Fruit fly (Drosophila melanogaster) whole organism, embryonic: ENCODE data around the gene mRpS14.

Experiments used
- C15 ChIP-seq: fragments of 200-800 bp; sonication (Bioruptor generic); IDR thresholded peaks from 3 replicates; pipeline ENCODE4 v1.3.6; 2022; ENCODE audit warnings: missing biosample characterization, missing genetic modification characterization
- CG10979 ChIP-seq: fragments of 200-800 bp; sonication (Bioruptor generic); optimal IDR thresholded peaks from 2 replicates; lab custom pipeline; 2018; ENCODE audit warnings: missing biosample characterization, mild to moderate bottlenecking, missing genetic modification characterization, moderate library complexity
- CG11456 ChIP-seq: fragments of 200-800 bp; sonication (Bioruptor generic); IDR thresholded peaks from 3 replicates; pipeline ENCODE4 v1.3.6; 2022; ENCODE audit warnings: missing biosample characterization, missing genetic modification characterization
- CG1233 ChIP-seq: fragments of 200-800 bp; sonication (Bioruptor generic); optimal IDR thresholded peaks from 4 replicates; lab custom pipeline; 2018; ENCODE audit warnings: missing biosample characterization, mild to moderate bottlenecking, missing genetic modification characterization
- CG13296 ChIP-seq: fragments of 200-800 bp; sonication (Bioruptor generic); optimal IDR thresholded peaks from 3 replicates; lab custom pipeline; 2018; ENCODE audit warnings: missing biosample characterization, mild to moderate bottlenecking, missing genetic modification characterization
- CG13775 ChIP-seq: fragments of 200-800 bp; sonication (Bioruptor generic); optimal IDR thresholded peaks from 3 replicates; lab custom pipeline; 2017; ENCODE audit warnings: missing biosample characterization, mild to moderate bottlenecking, missing genetic modification characterization
- CG14710 ChIP-seq: fragments of 200-800 bp; sonication (Bioruptor generic); optimal IDR thresholded peaks from 3 replicates; lab custom pipeline; 2019; ENCODE audit warnings: missing biosample characterization, mild to moderate bottlenecking, missing genetic modification characterization, moderate library complexity
- CG16863 ChIP-seq: fragments of 200-800 bp; sonication (Bioruptor generic); optimal IDR thresholded peaks from 3 replicates; lab custom pipeline; 2016; ENCODE audit warnings: missing biosample characterization, missing genetic modification characterization
- CG17186 ChIP-seq: fragments of 200-800 bp; sonication (Bioruptor generic); optimal IDR thresholded peaks from 3 replicates; lab custom pipeline; 2017; ENCODE audit warnings: missing biosample characterization, missing genetic modification reagents, missing genetic modification characterization
- CG17912 ChIP-seq: fragments of 200-800 bp; sonication (Bioruptor generic); optimal IDR thresholded peaks from 2 replicates; lab custom pipeline; 2018; ENCODE audit warnings: missing biosample characterization, mild to moderate bottlenecking, missing genetic modification characterization
- CG2116 ChIP-seq: fragments of 200-800 bp; sonication (Bioruptor generic); optimal IDR thresholded peaks from 3 replicates; lab custom pipeline; 2018; ENCODE audit warnings: missing biosample characterization, mild to moderate bottlenecking, missing genetic modification characterization
- CG2199 ChIP-seq: fragments of 200-800 bp; sonication (Bioruptor generic); IDR thresholded peaks from 3 replicates; pipeline ENCODE4 v1.3.6; 2022; ENCODE audit warnings: missing biosample characterization, missing genetic modification characterization
- CG34224 ChIP-seq: fragments of 200-800 bp; sonication (Bioruptor generic); IDR thresholded peaks from 3 replicates; pipeline ENCODE4 v1.3.6; 2022; ENCODE audit warnings: missing biosample characterization, missing genetic modification characterization; ENCODE audit not compliant: partially characterized antibody
- CG42726 ChIP-seq: fragments of 200-800 bp; sonication (Bioruptor generic); IDR thresholded peaks from 2 replicates; pipeline ENCODE4 v1.3.6; 2022; ENCODE audit warnings: missing biosample characterization, missing genetic modification characterization; ENCODE audit not compliant: partially characterized antibody
- CG6854 ChIP-seq: fragments of 200-800 bp; sonication (Bioruptor generic); optimal IDR thresholded peaks from 3 replicates; lab custom pipeline; 2017; ENCODE audit warnings: missing biosample characterization, mild to moderate bottlenecking, missing genetic modification characterization
- CG7786 ChIP-seq: fragments of 200-800 bp; sonication (Bioruptor generic); optimal IDR thresholded peaks from 2 replicates; lab custom pipeline; 2016; ENCODE audit warnings: missing biosample characterization, missing genetic modification characterization
- CG9609 ChIP-seq: fragments of 200-800 bp; sonication (Bioruptor generic); optimal IDR thresholded peaks from 3 replicates; lab custom pipeline; 2016; ENCODE audit warnings: missing biosample characterization, missing genetic modification characterization
- Fer2 ChIP-seq: fragments of 200-800 bp; sonication (Bioruptor generic); optimal IDR thresholded peaks from 2 replicates; lab custom pipeline; 2018; ENCODE audit warnings: missing biosample characterization, mild to moderate bottlenecking, missing genetic modification characterization, moderate library complexity
- HLH4C ChIP-seq: fragments of 200-800 bp; sonication (Bioruptor generic); IDR thresholded peaks from 3 replicates; pipeline ENCODE4 v1.3.6; 2022; ENCODE audit warnings: missing biosample characterization, missing genetic modification characterization; ENCODE audit not compliant: partially characterized antibody
- Hr51 ChIP-seq, 2 experiments: fragments of 200-800 bp; sonication (Bioruptor generic); optimal IDR thresholded peaks; 2 replicates in 1 of 2; 3 replicates in 1 of 2; lab custom pipeline; 2016 to 2018; ENCODE audit warnings: missing biosample characterization in 2 of 2, missing genetic modification characterization in 2 of 2, mild to moderate bottlenecking in 1 of 2, moderate library complexity in 1 of 2
- MESR4 ChIP-seq: fragments of 200-800 bp; sonication (Bioruptor generic); optimal IDR thresholded peaks from 2 replicates; lab custom pipeline; 2018; ENCODE audit warnings: missing biosample characterization, mild to moderate bottlenecking, missing genetic modification characterization, moderate library complexity
- Opbp ChIP-seq: fragments of 200-800 bp; sonication (Bioruptor generic); IDR thresholded peaks from 3 replicates; pipeline ENCODE4 v1.3.6; 2022; ENCODE audit warnings: missing biosample characterization, missing genetic modification characterization; ENCODE audit not compliant: partially characterized antibody
- Sry-β ChIP-seq: fragments of 200-800 bp; sonication (Bioruptor generic); optimal IDR thresholded peaks from 2 replicates; lab custom pipeline; 2018; ENCODE audit warnings: missing biosample characterization, mild to moderate bottlenecking, missing genetic modification characterization, moderate library complexity
- ac ChIP-seq: fragments of 200-800 bp; sonication (Bioruptor generic); optimal IDR thresholded peaks from 3 replicates; lab custom pipeline; 2017; ENCODE audit warnings: missing biosample characterization, mild to moderate bottlenecking, missing genetic modification characterization
- bbx ChIP-seq: fragments of 200-800 bp; sonication (Bioruptor generic); IDR thresholded peaks from 2 replicates; pipeline ENCODE4 v1.3.6; 2022; ENCODE audit warnings: missing biosample characterization, missing genetic modification characterization; ENCODE audit not compliant: partially characterized antibody
- bsh ChIP-seq, 2 experiments: fragments of 200-800 bp; sonication (Bioruptor generic); optimal IDR thresholded peaks; 2 replicates each; lab custom pipeline; 2017 to 2018; ENCODE audit warnings: mild to moderate bottlenecking in 2 of 2, missing biosample characterization in 2 of 2, missing genetic modification characterization in 2 of 2, moderate library complexity in 1 of 2
- chif ChIP-seq, 2 experiments: fragments of 200-800 bp; sonication (Bioruptor generic); optimal IDR thresholded peaks; 3 replicates each; lab custom pipeline; 2016; ENCODE audit warnings: missing biosample characterization in 2 of 2, missing genetic modification characterization in 2 of 2
- chinmo ChIP-seq: fragments of 200-800 bp; sonication (Bioruptor generic); IDR thresholded peaks from 4 replicates; pipeline ENCODE4 v1.3.6; 2022; ENCODE audit warnings: missing biosample characterization, missing genetic modification characterization; ENCODE audit not compliant: partially characterized antibody
- crp ChIP-seq, 2 experiments: fragments of 200-800 bp; sonication (Bioruptor generic); optimal IDR thresholded peaks; 2 replicates in 1 of 2; 3 replicates in 1 of 2; lab custom pipeline; 2017; ENCODE audit warnings: missing biosample characterization in 2 of 2, missing genetic modification characterization in 2 of 2, mild to moderate bottlenecking in 1 of 2, moderate library complexity in 1 of 2
- fd102C ChIP-seq: fragments of 200-800 bp; sonication (Bioruptor generic); optimal IDR thresholded peaks from 2 replicates; lab custom pipeline; 2018; ENCODE audit warnings: missing biosample characterization, mild to moderate bottlenecking, missing genetic modification characterization, moderate library complexity
- gro ChIP-seq: fragments of 200-800 bp; sonication (Bioruptor generic); optimal IDR thresholded peaks from 2 replicates; lab custom pipeline; 2016; ENCODE audit warnings: missing biosample characterization, missing genetic modification characterization
- her ChIP-seq: fragments of 200-800 bp; sonication (Bioruptor generic); optimal IDR thresholded peaks from 2 replicates; lab custom pipeline; 2016; ENCODE audit warnings: missing biosample characterization, missing genetic modification characterization
- inv ChIP-seq: fragments of 200-800 bp; sonication (Bioruptor generic); IDR thresholded peaks from 2 replicates; pipeline ENCODE4 v1.3.6; 2022; ENCODE audit warnings: missing biosample characterization, missing genetic modification characterization; ENCODE audit not compliant: partially characterized antibody
- jing ChIP-seq: fragments of 200-800 bp; sonication (Bioruptor generic); optimal IDR thresholded peaks from 2 replicates; lab custom pipeline; 2018; ENCODE audit warnings: missing biosample characterization, mild to moderate bottlenecking, missing genetic modification characterization
- kay ChIP-seq: fragments of 200-800 bp; sonication (Bioruptor generic); optimal IDR thresholded peaks from 2 replicates; lab custom pipeline; 2016; ENCODE audit warnings: missing biosample characterization, missing genetic modification characterization
- klu ChIP-seq: fragments of 200-800 bp; sonication (Bioruptor generic); IDR thresholded peaks from 2 replicates; pipeline ENCODE4 v1.3.6; 2022; ENCODE audit warnings: missing biosample characterization, missing genetic modification characterization
- lbe ChIP-seq: fragments of 200-800 bp; sonication (Bioruptor generic); optimal IDR thresholded peaks from 2 replicates; lab custom pipeline; 2016; ENCODE audit warnings: missing biosample characterization, mild to moderate bottlenecking, missing genetic modification characterization
- lov ChIP-seq, 2 experiments: fragments of 200-800 bp in 1 of 2; fragments of >200 bp in 1 of 2; sonication (Bioruptor generic) in 1 of 2; IDR thresholded peaks in 1 of 2; optimal IDR thresholded peaks in 1 of 2; 2 replicates in 1 of 2; 3 replicates in 1 of 2; pipeline versions ENCODE4 v1.3.6 to Lab custom; 2017 to 2022; ENCODE audit warnings: missing biosample characterization in 1 of 2, missing genetic modification characterization in 1 of 2
- pho ChIP-seq: fragments of 200-800 bp; sonication (Bioruptor generic); optimal IDR thresholded peaks from 2 replicates; lab custom pipeline; 2016; ENCODE audit warnings: missing biosample characterization, missing genetic modification characterization
- pzg ChIP-seq: fragments of 200-800 bp; sonication (Bioruptor generic); optimal IDR thresholded peaks from 3 replicates; lab custom pipeline; 2018; ENCODE audit warnings: missing biosample characterization, mild to moderate bottlenecking, missing genetic modification characterization, moderate library complexity
- sd ChIP-seq: fragments of 200-800 bp; sonication (Bioruptor generic); optimal IDR thresholded peaks from 3 replicates; lab custom pipeline; 2018; ENCODE audit warnings: missing biosample characterization, mild to moderate bottlenecking, missing genetic modification characterization, moderate library complexity
- seq ChIP-seq: fragments of 200-800 bp; sonication (Bioruptor generic); IDR thresholded peaks from 2 replicates; pipeline ENCODE4 v1.3.6; 2022; ENCODE audit warnings: missing biosample characterization, missing genetic modification characterization
- slbo ChIP-seq: fragments of 200-800 bp; sonication (Bioruptor generic); IDR thresholded peaks from 2 replicates; pipeline ENCODE4 v1.3.6; 2022; ENCODE audit warnings: missing biosample characterization, missing genetic modification characterization
- ttk ChIP-seq: fragments of 200-800 bp; sonication (Bioruptor generic); IDR thresholded peaks from 2 replicates; pipeline ENCODE4 v2.1.2; 2022; ENCODE audit warnings: missing biosample characterization, missing genetic modification characterization
- twi ChIP-seq: fragments of 200-800 bp; optimal IDR thresholded peaks from 2 replicates; lab custom pipeline; 2019; ENCODE audit warnings: missing biosample characterization, mild to moderate bottlenecking, missing genetic modification characterization, moderate library complexity
- unpg ChIP-seq: fragments of 200-800 bp; sonication (Bioruptor generic); optimal IDR thresholded peaks from 3 replicates; lab custom pipeline; 2018; ENCODE audit warnings: missing biosample characterization, mild to moderate bottlenecking, missing genetic modification characterization, moderate library complexity
- zen ChIP-seq: fragments of 200-800 bp; sonication (Bioruptor generic); optimal IDR thresholded peaks from 3 replicates; lab custom pipeline; 2018; ENCODE audit warnings: missing biosample characterization, mild to moderate bottlenecking, missing genetic modification characterization, moderate library complexity
- zfh2 ChIP-seq: fragments of 200-800 bp; sonication (Bioruptor generic); optimal IDR thresholded peaks from 2 replicates; lab custom pipeline; 2016; ENCODE audit warnings: missing biosample characterization, missing genetic modification characterization

The mRpS14 gene

dm6 chrX:19496808-19497259, 16.8 kb upstream of the mRpS14 start (continued):
- TF ChIP-seq CG2116 (GFP tag; lab: Kevin White, UChicago) (peak; percentile 97), gro (GFP tag; lab: Kevin White, UChicago) (peak; percentile 26), Sry-β (GFP tag; lab: Kevin White, UChicago) (no peak), bsh (GFP tag; optimal IDR thresholded peaks at IDR 0.05; lab: Kevin White, UChicago) (peak in 1 of 2 experiments; percentile 4), ttk (no peak), pzg (GFP tag; lab: Kevin White, UChicago) (peak; percentile 80), chinmo (GFP tag; lab: Robert Waterston, UW) (peak; percentile 97), zfh2 (GFP tag; lab: Kevin White, UChicago) (peak; percentile 9), zen (tag; lab: Kevin White, UChicago) (no peak), Opbp (peak; percentile 65; the same call in 1 of the 3 replicates), unpg (GFP tag; lab: Kevin White, UChicago) (no peak), CG16863 (GFP tag; lab: Kevin White, UChicago) (no peak), ac (GFP tag; lab: Kevin White, UChicago) (no peak), CG7786 (GFP tag; lab: Kevin White, UChicago) (peak; percentile 3), CG6854 (GFP tag; lab: Kevin White, UChicago) (no peak), crp (GFP tag; optimal IDR thresholded peaks at IDR 0.05; lab: Kevin White, UChicago) (peak in 1 of 2 experiments; percentile 74), Hr51 (GFP tag; optimal IDR thresholded peaks at IDR 0.05; lab: Kevin White, UChicago) (no peak), CG11456 (GFP tag; lab: Robert Waterston, UW) (peak; percentile 48; the same call in 1 of the 3 replicates), pho (no peak), Fer2 (tag; lab: Kevin White, UChicago) (no peak), HLH4C (GFP tag; lab: Robert Waterston, UW) (peak; percentile 52; the same call in 2 of the 3 replicates), twi (tag; lab: Kevin White, UChicago) (no peak), MESR4 (GFP tag; lab: Kevin White, UChicago) (peak; percentile 13), CG9609 (GFP tag; lab: Kevin White, UChicago) (no peak), chif (GFP tag; optimal IDR thresholded peaks at IDR 0.05; lab: Kevin White, UChicago) (no peak), lov (optimal IDR thresholded peaks at IDR 0.05; lab: Kevin White, UChicago) (no peak), lov (GFP tag; IDR thresholded peaks at IDR 0.05; lab: Robert Waterston, UW) (0 out of 3 replicates have a peak, but pooled peaks have one; percentile 34), inv (GFP tag; lab: Robert Waterston, UW) (peak; percentile 67), CG42726 (GFP tag; lab: Robert Waterston, UW) (peak; percentile 53; the same call in 1 of the 2 replicates), CG13775 (GFP tag; lab: Kevin White, UChicago) (no peak), seq (GFP tag; lab: Robert Waterston, UW) (no peak; the same call in 1 of the 2 replicates), C15 (GFP tag; lab: Robert Waterston, UW) (no peak), her (GFP tag; lab: Kevin White, UChicago) (no peak), CG10979 (no peak), CG14710 (peak; percentile 11), CG34224 (GFP tag; lab: Robert Waterston, UW) (peak; percentile 76), lbe (peak; percentile 71), klu (GFP tag; lab: Robert Waterston, UW) (no peak), fd102C (GFP tag; lab: Kevin White, UChicago) (no peak), sd (tag; lab: Kevin White, UChicago) (peak; percentile 12), CG1233 (GFP tag; lab: Kevin White, UChicago) (no peak), slbo (GFP tag; lab: Robert Waterston, UW) (no peak; the same call in 1 of the 2 replicates), bbx (peak; percentile 87), CG17912 (peak; percentile 68), kay (GFP tag; lab: Kevin White, UChicago) (no peak), jing (GFP tag; lab: Kevin White, UChicago) (no peak), CG2199 (GFP tag; lab: Robert Waterston, UW) (0 out of 3 replicates have a peak, but pooled peaks have one; percentile 20), CG17186 (peak; percentile 33), CG13296 (GFP tag; lab: Kevin White, UChicago) (no peak)
